Worm (Caenorhabditis elegans): ENCODE measurements around the gene sucl-1.

Gene sucl-1

ce11 chrX:14804706-14805105 lies 50.9 kb downstream of the sucl-1 start:
- TF ChIP-seq ces-1 (GFP tag; optimal IDR thresholded peaks at IDR 0.05) (no peak), nhr-237 (tag; optimal IDR thresholded peaks at IDR 0.05) (no peak), nhr-2 (tag; optimal IDR thresholded peaks at IDR 0.05) (no peak), hlh-1 (tag; optimal IDR thresholded peaks at IDR 0.05) (no peak), cnd-1 (tag; optimal IDR thresholded peaks at IDR 0.05) (peak; percentile 89), unc-62 (GFP tag; optimal IDR thresholded peaks at IDR 0.05) (peak; percentile 2), elt-3 (tag; optimal IDR thresholded peaks at IDR 0.05) (no peak), pha-4 (tag; optimal IDR thresholded peaks at IDR 0.05) (no peak), tbx-8 (GFP tag; optimal IDR thresholded peaks at IDR 0.05) (peak; percentile 66), M03D4.4 (tag; optimal IDR thresholded peaks at IDR 0.05) (peak; percentile 87), nhr-12 (tag; optimal IDR thresholded peaks at IDR 0.05) (no peak), drap-1 (GFP tag; optimal IDR thresholded peaks at IDR 0.05) (peak; percentile 90), elt-1 (tag; optimal IDR thresholded peaks at IDR 0.05; ENCODE audit: borderline replicate concordance, insufficient read depth) (no peak), mep-1 (tag; optimal IDR thresholded peaks at IDR 0.05) (no peak), blmp-1 (tag; optimal IDR thresholded peaks at IDR 0.05) (no peak), lsy-2 (tag; optimal IDR thresholded peaks at IDR 0.05) (no peak), sptf-1 (tag; optimal IDR thresholded peaks at IDR 0.05) (peak; percentile 91), sem-2 (GFP tag; optimal IDR thresholded peaks at IDR 0.05) (peak; percentile 84), ceh-83 (GFP tag; optimal IDR thresholded peaks at IDR 0.05) (peak; percentile 91), nhr-76 (tag; optimal IDR thresholded peaks at IDR 0.05) (no peak), zip-8 (tag; optimal IDR thresholded peaks at IDR 0.05) (no peak), mls-2 (tag; optimal IDR thresholded peaks at IDR 0.05) (peak; percentile 90), bed-3 (GFP tag; optimal IDR thresholded peaks at IDR 0.05) (peak; percentile 73), ceh-39 (tag; optimal IDR thresholded peaks at IDR 0.05) (no peak), mab-5 (tag; optimal IDR thresholded peaks at IDR 0.05) (no peak), unc-39 (tag; optimal IDR thresholded peaks at IDR 0.05) (no peak), lin-32 (GFP tag; optimal IDR thresholded peaks at IDR 0.05) (peak; percentile 52), nhr-28 (tag; optimal IDR thresholded peaks at IDR 0.05) (no peak), lin-13 (tag; optimal IDR thresholded peaks at IDR 0.05) (no peak), ham-2 (GFP tag; optimal IDR thresholded peaks at IDR 0.05) (peak; percentile 55), ceh-43 (GFP tag; optimal IDR thresholded peaks at IDR 0.05) (peak; percentile 83), snpc-4 (tag; optimal IDR thresholded peaks at IDR 0.05) (no peak), flh-1 (GFP tag; optimal IDR thresholded peaks at IDR 0.05) (peak; percentile 71), unc-120 (tag; optimal IDR thresholded peaks at IDR 0.05; ENCODE audit: poor library complexity, severe bottlenecking) (peak; percentile 79), ztf-11 (tag; optimal IDR thresholded peaks at IDR 0.05) (no peak)
